Fruit fly (Drosophila melanogaster): ENCODE data around the gene CG13670.

Gene CG13670

dm6 chr3L:8320105-8320813, at the start of gene CG13670:
TSS of gene CG13670 (plus strand) at chr3L:8320763.
- no peak for TF ChIP-seq CG8159 (tag; optimal IDR thresholded peaks at IDR 0.05)
- TF ChIP-seq CG10348 (GFP tag; IDR thresholded peaks at IDR 0.05) = no peak
- peak; percentile 4 for TF ChIP-seq CG8301 (tag; optimal IDR thresholded peaks at IDR 0.05)
- TF ChIP-seq CG17806 (tag; optimal IDR thresholded peaks at IDR 0.05) = no peak
- TF ChIP-seq Ets98B (GFP tag; IDR thresholded peaks at IDR 0.05) = peak; percentile 60
- TF ChIP-seq CG32121 (GFP tag; IDR thresholded peaks at IDR 0.05) = peak; percentile 56; the same call in 1 of the 2 replicates
- TF ChIP-seq fd96Ca (GFP tag; IDR thresholded peaks at IDR 0.05) = no peak
- no peak for TF ChIP-seq rn (GFP tag; IDR thresholded peaks at IDR 0.05)
- no peak for TF ChIP-seq Pif1B (GFP tag; optimal IDR thresholded peaks at IDR 0.05)
- peak; percentile 16 for TF ChIP-seq Pif1A (GFP tag; optimal IDR thresholded peaks at IDR 0.05)

- TF ChIP-seq CG8159 (tag; optimal IDR thresholded peaks at IDR 0.05) (peak; percentile 63), fd96Ca (GFP tag; IDR thresholded peaks at IDR 0.05) (0 out of 3 replicates have a peak, but pooled peaks have one; percentile 30), Pif1B (GFP tag; optimal IDR thresholded peaks at IDR 0.05) (no peak), CG15710 (tag; optimal IDR thresholded peaks at IDR 0.05) (peak; percentile 50), Pif1A (GFP tag; optimal IDR thresholded peaks at IDR 0.05) (peak; percentile 15), CG10348 (GFP tag; IDR thresholded peaks at IDR 0.05) (no peak), CG17806 (tag; optimal IDR thresholded peaks at IDR 0.05) (peak; percentile 15), CG34367 (tag; optimal IDR thresholded peaks at IDR 0.05) (no peak)
Measured at dm6 chr3L:8284651-8285050, 35.9 kb upstream of the CG13670 start.

- no peak for TF ChIP-seq CG34367 (tag; optimal IDR thresholded peaks at IDR 0.05)
- peak; percentile 49; the same call in 1 of the 2 replicates for TF ChIP-seq CG12605 (GFP tag; IDR thresholded peaks at IDR 0.05)
Measured at dm6 chr3L:8285291-8285690, 35.3 kb upstream of the CG13670 start.

dm6 chr3L:8285773-8286172, 34.8 kb upstream of the CG13670 start:
- TF ChIP-seq CG32121 (GFP tag; IDR thresholded peaks at IDR 0.05) (no peak), CG34367 (tag; optimal IDR thresholded peaks at IDR 0.05) (no peak), fd96Ca (GFP tag; IDR thresholded peaks at IDR 0.05) (no peak), Snoo (tag; optimal IDR thresholded peaks at IDR 0.05) (no peak)

- TF ChIP-seq CG14655 (GFP tag; optimal IDR thresholded peaks at IDR 0.05) (no peak), fd96Ca (GFP tag; IDR thresholded peaks at IDR 0.05) (peak; percentile 67; the same call in 1 of the 3 replicates), Snoo (tag; optimal IDR thresholded peaks at IDR 0.05) (no peak), CG34367 (tag; optimal IDR thresholded peaks at IDR 0.05) (no peak), CG8159 (tag; optimal IDR thresholded peaks at IDR 0.05) (no peak), D1 (tag; optimal IDR thresholded peaks at IDR 0.05) (no peak), CG4496 (GFP tag; IDR thresholded peaks at IDR 0.05) (peak; percentile 57; the same call in 1 of the 3 replicates), CG9948 (tag; optimal IDR thresholded peaks at IDR 0.05) (no peak), CG32121 (GFP tag; IDR thresholded peaks at IDR 0.05) (no peak), CG15710 (tag; optimal IDR thresholded peaks at IDR 0.05) (no peak), Pif1B (GFP tag; optimal IDR thresholded peaks at IDR 0.05) (no peak), rn (GFP tag; IDR thresholded peaks at IDR 0.05) (no peak), EcR (GFP tag; optimal IDR thresholded peaks at IDR 0.05) (no peak), CG13204 (GFP tag; optimal IDR thresholded peaks at IDR 0.05) (no peak), Pif1A (GFP tag; optimal IDR thresholded peaks at IDR 0.05) (no peak), Ets98B (GFP tag; IDR thresholded peaks at IDR 0.05) (peak; percentile 54), CG12605 (GFP tag; IDR thresholded peaks at IDR 0.05) (no peak; the same call in 1 of the 2 replicates), gl (tag; optimal IDR thresholded peaks at IDR 0.05) (no peak), CG17806 (tag; optimal IDR thresholded peaks at IDR 0.05) (no peak), CG10348 (GFP tag; IDR thresholded peaks at IDR 0.05) (no peak), CG8301 (tag; optimal IDR thresholded peaks at IDR 0.05) (peak; percentile 8)
Measured at dm6 chr3L:8286397-8286796, 34.2 kb upstream of the CG13670 start.

- TF ChIP-seq CG34367 (tag; optimal IDR thresholded peaks at IDR 0.05) (no peak), CG13204 (GFP tag; optimal IDR thresholded peaks at IDR 0.05) (no peak), CG9948 (tag; optimal IDR thresholded peaks at IDR 0.05) (no peak), EcR (GFP tag; optimal IDR thresholded peaks at IDR 0.05) (no peak), CG14655 (GFP tag; optimal IDR thresholded peaks at IDR 0.05) (no peak), Pif1B (GFP tag; optimal IDR thresholded peaks at IDR 0.05) (no peak), CG32121 (GFP tag; IDR thresholded peaks at IDR 0.05) (no peak), Snoo (tag; optimal IDR thresholded peaks at IDR 0.05) (no peak), CG8159 (tag; optimal IDR thresholded peaks at IDR 0.05) (no peak), gl (tag; optimal IDR thresholded peaks at IDR 0.05) (no peak), CG15710 (tag; optimal IDR thresholded peaks at IDR 0.05) (no peak), Pif1A (GFP tag; optimal IDR thresholded peaks at IDR 0.05) (no peak), CG17806 (tag; optimal IDR thresholded peaks at IDR 0.05) (no peak), Ets98B (GFP tag; IDR thresholded peaks at IDR 0.05) (no peak)
Measured at dm6 chr3L:8288396-8288795, 32.2 kb upstream of the CG13670 start.

Measured in whole organism, pupa.